Fruit fly (Drosophila melanogaster) whole organism, embryonic: ENCODE measurements around the gene cwo.

ENCODE experiments used
- Ada2b ChIP-seq: fragments of 200-800 bp; sonication (Bioruptor generic); IDR thresholded peaks from 2 replicates; pipeline ENCODE4 v1.3.6; 2022; ENCODE audit warnings: missing biosample characterization, missing genetic modification characterization
- Antp ChIP-seq: fragments of 200-800 bp; sonication (Bioruptor generic); optimal IDR thresholded peaks from 3 replicates; lab custom pipeline; 2016; ENCODE audit warnings: missing biosample characterization, missing genetic modification characterization
- CG10274 ChIP-seq: fragments of 200-800 bp; sonication (Bioruptor generic); optimal IDR thresholded peaks from 3 replicates; lab custom pipeline; 2017; ENCODE audit warnings: missing biosample characterization, mild to moderate bottlenecking, missing genetic modification characterization
- CG10543 ChIP-seq: fragments of 200-800 bp; sonication (Bioruptor generic); optimal IDR thresholded peaks from 3 replicates; lab custom pipeline; 2017; ENCODE audit warnings: missing biosample characterization, mild to moderate bottlenecking, missing genetic modification characterization, moderate library complexity
- CG15269 ChIP-seq: fragments of 200-800 bp; sonication (Bioruptor generic); optimal IDR thresholded peaks from 2 replicates; lab custom pipeline; 2018; ENCODE audit warnings: missing biosample characterization, mild to moderate bottlenecking, missing genetic modification characterization, moderate library complexity
- CG1647 ChIP-seq: fragments of 200-800 bp; sonication (Bioruptor generic); optimal IDR thresholded peaks from 3 replicates; lab custom pipeline; 2016; ENCODE audit warnings: missing biosample characterization, missing genetic modification characterization
- CG17802 ChIP-seq: fragments of 200-800 bp; sonication (Bioruptor generic); optimal IDR thresholded peaks from 2 replicates; lab custom pipeline; 2018; ENCODE audit warnings: missing biosample characterization, mild to moderate bottlenecking, missing genetic modification characterization, moderate library complexity
- CG18476 ChIP-seq: fragments of 200-800 bp; sonication (Bioruptor generic); optimal IDR thresholded peaks from 2 replicates; lab custom pipeline; 2016; ENCODE audit warnings: missing biosample characterization, mild to moderate bottlenecking, missing genetic modification characterization
- CG2120 ChIP-seq: fragments of 200-800 bp; sonication (Bioruptor generic); optimal IDR thresholded peaks from 3 replicates; lab custom pipeline; 2016; ENCODE audit warnings: missing biosample characterization, missing genetic modification characterization
- CG2889 ChIP-seq: fragments of 200-800 bp; sonication (Bioruptor generic); IDR thresholded peaks from 3 replicates; pipeline ENCODE4 v1.3.6; 2022; ENCODE audit warnings: missing biosample characterization, missing genetic modification characterization
- CG30431 ChIP-seq: fragments of 200-800 bp; sonication (Bioruptor generic); optimal IDR thresholded peaks from 2 replicates; lab custom pipeline; 2017; ENCODE audit warnings: missing biosample characterization, missing genetic modification characterization
- CG31224 ChIP-seq: fragments of 200-800 bp; sonication (Bioruptor generic); IDR thresholded peaks from 2 replicates; pipeline ENCODE4 v1.3.6; 2022; ENCODE audit warnings: missing biosample characterization, missing genetic modification characterization
- CG43689 ChIP-seq: fragments of 200-800 bp; sonication (Bioruptor generic); IDR thresholded peaks from 2 replicates; pipeline ENCODE4 v1.3.6; 2022; ENCODE audit warnings: missing biosample characterization, missing genetic modification characterization
- CG5180 ChIP-seq: fragments of 200-800 bp; sonication (Bioruptor generic); optimal IDR thresholded peaks from 3 replicates; lab custom pipeline; 2017; ENCODE audit warnings: missing biosample characterization, missing genetic modification characterization, mild to moderate bottlenecking, moderate library complexity, missing genetic modification reagents
- CG5245 ChIP-seq: fragments of 200-800 bp; sonication (Bioruptor generic); optimal IDR thresholded peaks from 3 replicates; lab custom pipeline; 2016; ENCODE audit warnings: missing biosample characterization, missing genetic modification characterization
- CG6175 ChIP-seq: fragments of 200-800 bp; sonication (Bioruptor generic); IDR thresholded peaks from 3 replicates; pipeline ENCODE4 v1.3.6; 2022; ENCODE audit warnings: missing biosample characterization, missing genetic modification characterization
- CG6272 ChIP-seq: fragments of 200-800 bp; sonication (Bioruptor generic); IDR thresholded peaks from 2 replicates; pipeline ENCODE4 v1.3.6; 2022; ENCODE audit warnings: missing biosample characterization, missing genetic modification characterization
- CG6683 ChIP-seq: fragments of 200-800 bp; sonication (Bioruptor generic); optimal IDR thresholded peaks from 2 replicates; lab custom pipeline; 2017; ENCODE audit warnings: missing biosample characterization, mild to moderate bottlenecking, missing genetic modification characterization, missing genetic modification reagents
- CG6689 ChIP-seq: fragments of 200-800 bp; sonication (Bioruptor generic); IDR thresholded peaks from 2 replicates; pipeline ENCODE4 v1.3.6; 2022; ENCODE audit warnings: missing biosample characterization, missing genetic modification characterization
- CG6813 ChIP-seq: fragments of 200-800 bp; sonication (Bioruptor generic); optimal IDR thresholded peaks from 2 replicates; lab custom pipeline; 2017; ENCODE audit warnings: missing biosample characterization, missing genetic modification characterization, mild to moderate bottlenecking, moderate library complexity, missing genetic modification reagents
- CG7839 ChIP-seq: fragments of 200-800 bp; sonication (Bioruptor generic); optimal IDR thresholded peaks from 3 replicates; lab custom pipeline; 2018; ENCODE audit warnings: missing biosample characterization, mild to moderate bottlenecking, missing genetic modification characterization, moderate library complexity
- CG7928 ChIP-seq: fragments of 200-800 bp; sonication (Bioruptor generic); optimal IDR thresholded peaks from 2 replicates; lab custom pipeline; 2017; ENCODE audit warnings: missing biosample characterization, mild to moderate bottlenecking, missing genetic modification characterization
- CG8290 ChIP-seq, 3 experiments: fragments of 200-800 bp; sonication (Bioruptor generic); optimal IDR thresholded peaks; 2 replicates each; lab custom pipeline; 2016 to 2019; ENCODE audit warnings: missing biosample characterization in 3 of 3, missing genetic modification characterization in 3 of 3, mild to moderate bottlenecking in 2 of 3, moderate library complexity in 1 of 3
- Dbx ChIP-seq: fragments of 200-800 bp; sonication (Bioruptor generic); IDR thresholded peaks from 3 replicates; pipeline ENCODE4 v1.3.6; 2022; ENCODE audit warnings: missing biosample characterization, missing genetic modification characterization
- Gug ChIP-seq: fragments of 200-800 bp; sonication (Bioruptor generic); IDR thresholded peaks from 4 replicates; pipeline ENCODE4 v1.3.6; 2022; ENCODE audit warnings: missing biosample characterization, missing genetic modification characterization
- HLHmδ ChIP-seq: fragments of 200-800 bp; sonication (Bioruptor generic); optimal IDR thresholded peaks from 2 replicates; lab custom pipeline; 2018; ENCODE audit warnings: missing biosample characterization, mild to moderate bottlenecking, missing genetic modification characterization, moderate library complexity
- Lhr ChIP-seq: fragments of 200-800 bp; sonication (Bioruptor generic); optimal IDR thresholded peaks from 3 replicates; lab custom pipeline; 2017; ENCODE audit warnings: mild to moderate bottlenecking, missing biosample characterization, missing genetic modification reagents, missing genetic modification characterization
- Meics ChIP-seq: fragments of 200-800 bp; sonication (Bioruptor generic); optimal IDR thresholded peaks from 2 replicates; lab custom pipeline; 2017; ENCODE audit warnings: missing biosample characterization, mild to moderate bottlenecking, missing genetic modification characterization
- Mrtf ChIP-seq: fragments of 200-800 bp; sonication (Bioruptor generic); IDR thresholded peaks from 3 replicates; pipeline ENCODE4 v1.3.6; 2022; ENCODE audit warnings: missing biosample characterization, missing genetic modification characterization
- NC2β ChIP-seq: fragments of 200-800 bp; sonication (Bioruptor generic); optimal IDR thresholded peaks from 2 replicates; lab custom pipeline; 2016; ENCODE audit warnings: missing biosample characterization, missing genetic modification characterization
- Pdp1 ChIP-seq, 2 experiments: fragments of 200-800 bp; sonication (Bioruptor generic); optimal IDR thresholded peaks; 3 replicates each; lab custom pipeline; 2016; ENCODE audit warnings: missing biosample characterization in 2 of 2, missing genetic modification characterization in 2 of 2, mild to moderate bottlenecking in 1 of 2, moderate library complexity in 1 of 2
- Side ChIP-seq: fragments of 200-800 bp; sonication (Bioruptor generic); optimal IDR thresholded peaks from 2 replicates; lab custom pipeline; 2016; ENCODE audit warnings: missing biosample characterization, missing genetic modification characterization
- Ssrp ChIP-seq: fragments of 200-800 bp; sonication (Bioruptor generic); optimal IDR thresholded peaks from 2 replicates; lab custom pipeline; 2018; ENCODE audit warnings: missing biosample characterization, mild to moderate bottlenecking, missing genetic modification characterization, moderate library complexity
- amos ChIP-seq: fragments of 200-800 bp; sonication (Bioruptor generic); IDR thresholded peaks from 2 replicates; pipeline ENCODE4 v1.3.6; 2022; ENCODE audit warnings: missing biosample characterization, missing genetic modification characterization; ENCODE audit not compliant: partially characterized antibody
- aop ChIP-seq: fragments of 200-800 bp; sonication (Bioruptor generic); IDR thresholded peaks from 2 replicates; pipeline ENCODE4 v1.3.6; 2022; ENCODE audit warnings: missing biosample characterization, missing genetic modification characterization
- ap ChIP-seq: fragments of 200-800 bp; sonication (Bioruptor generic); IDR thresholded peaks from 2 replicates; pipeline ENCODE4 v1.3.6; 2022; ENCODE audit warnings: missing biosample characterization, missing genetic modification characterization
- ara ChIP-seq: fragments of 200-800 bp; sonication (Bioruptor generic); IDR thresholded peaks from 2 replicates; pipeline ENCODE4 v1.3.6; 2022; ENCODE audit warnings: missing biosample characterization, missing genetic modification characterization
- chn ChIP-seq: fragments of 200-800 bp; sonication (Bioruptor generic); optimal IDR thresholded peaks from 2 replicates; lab custom pipeline; 2016; ENCODE audit warnings: missing biosample characterization, missing genetic modification characterization
- danr ChIP-seq: fragments of 200-800 bp; sonication (Bioruptor generic); IDR thresholded peaks from 2 replicates; pipeline ENCODE4 v1.3.6; 2022; ENCODE audit warnings: missing biosample characterization, missing genetic modification characterization
- ewg ChIP-seq: fragments of 200-800 bp; sonication (Bioruptor generic); optimal IDR thresholded peaks from 3 replicates; lab custom pipeline; 2017; ENCODE audit warnings: mild to moderate bottlenecking, missing biosample characterization, missing genetic modification reagents, missing genetic modification characterization
- fu2 ChIP-seq: fragments of 200-800 bp; sonication (Bioruptor generic); optimal IDR thresholded peaks from 2 replicates; lab custom pipeline; 2016; ENCODE audit warnings: missing biosample characterization, missing genetic modification characterization
- gsb-n ChIP-seq: fragments of 200-800 bp; sonication (Bioruptor generic); optimal IDR thresholded peaks from 3 replicates; lab custom pipeline; 2018; ENCODE audit warnings: missing biosample characterization, mild to moderate bottlenecking, missing genetic modification characterization
- h ChIP-seq: fragments of >200 bp; optimal IDR thresholded peaks from 2 replicates; lab custom pipeline; 2017
- her ChIP-seq: fragments of 200-800 bp; sonication (Bioruptor generic); optimal IDR thresholded peaks from 2 replicates; lab custom pipeline; 2016; ENCODE audit warnings: missing biosample characterization, missing genetic modification characterization
- kay ChIP-seq: fragments of 200-800 bp; sonication (Bioruptor generic); optimal IDR thresholded peaks from 2 replicates; lab custom pipeline; 2016; ENCODE audit warnings: missing biosample characterization, missing genetic modification characterization
- onecut ChIP-seq: fragments of 200-800 bp; sonication (Bioruptor generic); IDR thresholded peaks from 2 replicates; pipeline ENCODE4 v1.3.6; 2022; ENCODE audit warnings: missing biosample characterization, missing genetic modification characterization
- pita ChIP-seq: fragments of 200-800 bp; sonication (Bioruptor generic); optimal IDR thresholded peaks from 2 replicates; lab custom pipeline; 2017; ENCODE audit warnings: missing biosample characterization, mild to moderate bottlenecking, missing genetic modification characterization
- prd ChIP-seq, 3 experiments: fragments of >200 bp in 2 of 3; fragments of 200-800 bp in 1 of 3; sonication (Bioruptor generic) in 1 of 3; optimal IDR thresholded peaks in 2 of 3; IDR thresholded peaks in 1 of 3; 2 replicates in 2 of 3; 3 replicates in 1 of 3; pipeline versions ENCODE4 v1.3.6 to Lab custom; 2017 to 2022; ENCODE audit warnings: missing biosample characterization in 1 of 3, missing genetic modification characterization in 1 of 3
- sens-2 ChIP-seq: fragments of 200-800 bp; sonication (Bioruptor generic); IDR thresholded peaks from 2 replicates; pipeline ENCODE4 v1.3.6; 2022; ENCODE audit warnings: missing biosample characterization, missing genetic modification characterization
- sisA ChIP-seq: fragments of 200-800 bp; sonication (Bioruptor generic); IDR thresholded peaks from 2 replicates; pipeline ENCODE4 v1.3.6; 2022; ENCODE audit warnings: missing biosample characterization, missing genetic modification characterization
- tgo ChIP-seq: fragments of 200-800 bp; sonication (Bioruptor generic); IDR thresholded peaks from 3 replicates; pipeline ENCODE4 v1.3.6; 2022; ENCODE audit warnings: missing biosample characterization, missing genetic modification characterization
- twi ChIP-seq: fragments of 200-800 bp; optimal IDR thresholded peaks from 2 replicates; lab custom pipeline; 2019; ENCODE audit warnings: missing biosample characterization, mild to moderate bottlenecking, missing genetic modification characterization, moderate library complexity

The cwo gene

dm6 chr3R:10380025-10380424 lies 8.0 kb upstream of the cwo start (continued):
- TF ChIP-seq Ada2b (GFP tag; lab: Robert Waterston, UW): no peak
- no peak for TF ChIP-seq Side
- no peak for TF ChIP-seq CG5180 (GFP tag; lab: Kevin White, UChicago)
- TF ChIP-seq CG10274: no peak
- TF ChIP-seq h: no peak
- no peak for TF ChIP-seq amos (GFP tag; lab: Robert Waterston, UW)
- no peak for TF ChIP-seq kay (GFP tag; lab: Kevin White, UChicago)
- no peak for TF ChIP-seq Lhr
- TF ChIP-seq CG5245 (GFP tag; lab: Kevin White, UChicago): no peak
- TF ChIP-seq HLHmδ: no peak
- TF ChIP-seq Pdp1 (GFP tag; optimal IDR thresholded peaks at IDR 0.05; lab: Kevin White, UChicago): no peak
- TF ChIP-seq fu2 (GFP tag; lab: Kevin White, UChicago): no peak
- TF ChIP-seq sisA (GFP tag; lab: Robert Waterston, UW): no peak
- no peak for TF ChIP-seq sens-2 (GFP tag; lab: Robert Waterston, UW)
- no peak for TF ChIP-seq prd (optimal IDR thresholded peaks at IDR 0.05; lab: Kevin White, UChicago)
- TF ChIP-seq prd (GFP tag; IDR thresholded peaks at IDR 0.05; lab: Robert Waterston, UW): no peak
- no peak for TF ChIP-seq CG6689 (GFP tag; lab: Robert Waterston, UW)
- no peak for TF ChIP-seq Antp (GFP tag; lab: Kevin White, UChicago)
- TF ChIP-seq Ssrp (tag; lab: Kevin White, UChicago): no peak
- TF ChIP-seq CG1647 (GFP tag; lab: Kevin White, UChicago): no peak
- no peak for TF ChIP-seq ara (GFP tag; lab: Robert Waterston, UW)
- no peak for TF ChIP-seq CG31224 (GFP tag; lab: Robert Waterston, UW)
- no peak for TF ChIP-seq CG2889
- peak; percentile 44 for TF ChIP-seq CG15269 (tag; lab: Kevin White, UChicago)
- TF ChIP-seq CG6175 (GFP tag; lab: Robert Waterston, UW): no peak
- no peak for TF ChIP-seq CG6683
- no peak for TF ChIP-seq CG6813 (GFP tag; lab: Kevin White, UChicago)
- no peak for TF ChIP-seq ewg (GFP tag; lab: Kevin White, UChicago)
- no peak for TF ChIP-seq Dbx (GFP tag; lab: Robert Waterston, UW)
- no peak for TF ChIP-seq twi
- TF ChIP-seq her (GFP tag; lab: Kevin White, UChicago): peak; percentile 2
- no peak for TF ChIP-seq NC2β
- TF ChIP-seq ap (GFP tag; lab: Robert Waterston, UW): no peak
- TF ChIP-seq Mrtf (GFP tag; lab: Robert Waterston, UW): no peak
- TF ChIP-seq aop (GFP tag; lab: Robert Waterston, UW): no peak
- no peak for TF ChIP-seq onecut (GFP tag; lab: Robert Waterston, UW)
- no peak for TF ChIP-seq chn (GFP tag; lab: Kevin White, UChicago)
- no peak for TF ChIP-seq CG17802
- TF ChIP-seq pita (GFP tag; lab: Kevin White, UChicago): no peak
- peak; percentile 70 for TF ChIP-seq CG2120 (GFP tag; lab: Kevin White, UChicago)
- no peak for TF ChIP-seq CG30431 (GFP tag; lab: Kevin White, UChicago)
- no peak for TF ChIP-seq CG18476 (GFP tag; lab: Kevin White, UChicago)
- TF ChIP-seq tgo (GFP tag; lab: Robert Waterston, UW): no peak
- TF ChIP-seq Gug (GFP tag; lab: Robert Waterston, UW): no peak
- TF ChIP-seq gsb-n: no peak
- TF ChIP-seq CG8290 (GFP tag; optimal IDR thresholded peaks at IDR 0.05; lab: Kevin White, UChicago): no peak
- peak in 1 of 2 experiments; percentile 49 for TF ChIP-seq CG8290 (tag; optimal IDR thresholded peaks at IDR 0.05; lab: Kevin White, UChicago)
- no peak for TF ChIP-seq CG6272 (GFP tag; lab: Robert Waterston, UW)
- TF ChIP-seq CG43689: no peak
- TF ChIP-seq CG7928 (GFP tag; lab: Kevin White, UChicago): no peak
- no peak for TF ChIP-seq Meics
- TF ChIP-seq CG7839 (tag; lab: Kevin White, UChicago): no peak
- no peak for TF ChIP-seq CG10543
- no peak for TF ChIP-seq danr
